Fruit fly (Drosophila melanogaster) whole organism, embryonic: Measurements from ENCODE around the gene nst.
A peak's percentile ranks its signal among the peaks of the same experiment; 100 is the strongest.

Experiments used
- Asciz ChIP-seq: fragments of 200-800 bp; sonication (Bioruptor generic); optimal IDR thresholded peaks from 2 replicates; lab custom pipeline; 2017; ENCODE audit warnings: missing biosample characterization, mild to moderate bottlenecking, missing genetic modification characterization, missing genetic modification reagents
- CG10366 ChIP-seq: fragments of 200-800 bp; sonication (Bioruptor generic); IDR thresholded peaks from 2 replicates; pipeline ENCODE4 v1.3.6; 2022; ENCODE audit warnings: missing biosample characterization, missing genetic modification characterization
- CG12236 ChIP-seq: fragments of 200-800 bp; sonication (Bioruptor generic); optimal IDR thresholded peaks from 2 replicates; lab custom pipeline; 2016; ENCODE audit warnings: missing biosample characterization, missing genetic modification characterization
- CG13624 ChIP-seq: fragments of 200-800 bp; sonication (Bioruptor generic); optimal IDR thresholded peaks from 2 replicates; lab custom pipeline; 2016; ENCODE audit warnings: missing biosample characterization, missing genetic modification characterization
- CG15696 ChIP-seq: fragments of 200-800 bp; sonication (Bioruptor generic); optimal IDR thresholded peaks from 2 replicates; lab custom pipeline; 2019; ENCODE audit warnings: missing biosample characterization, mild to moderate bottlenecking, missing genetic modification characterization, moderate library complexity
- CG16815 ChIP-seq: fragments of 200-800 bp; sonication (Bioruptor generic); optimal IDR thresholded peaks from 3 replicates; lab custom pipeline; 2017; ENCODE audit warnings: missing biosample characterization, mild to moderate bottlenecking, missing genetic modification characterization
- CG17568 ChIP-seq: fragments of 200-800 bp; sonication (Bioruptor generic); optimal IDR thresholded peaks from 2 replicates; lab custom pipeline; 2018; ENCODE audit warnings: missing biosample characterization, mild to moderate bottlenecking, missing genetic modification characterization, moderate library complexity
- CG2120 ChIP-seq: fragments of 200-800 bp; sonication (Bioruptor generic); optimal IDR thresholded peaks from 3 replicates; lab custom pipeline; 2016; ENCODE audit warnings: missing biosample characterization, missing genetic modification characterization
- CG2889 ChIP-seq: fragments of 200-800 bp; sonication (Bioruptor generic); IDR thresholded peaks from 3 replicates; pipeline ENCODE4 v1.3.6; 2022; ENCODE audit warnings: missing biosample characterization, missing genetic modification characterization
- CG31441 ChIP-seq: fragments of 200-800 bp; sonication (Bioruptor generic); IDR thresholded peaks from 2 replicates; pipeline ENCODE4 v1.3.6; 2022; ENCODE audit warnings: missing biosample characterization, missing genetic modification characterization
- CG3281 ChIP-seq: fragments of 200-800 bp; sonication (Bioruptor generic); optimal IDR thresholded peaks from 3 replicates; lab custom pipeline; 2017; ENCODE audit warnings: missing biosample characterization, mild to moderate bottlenecking, missing genetic modification characterization
- CG3726 ChIP-seq: fragments of 200-800 bp; sonication (Bioruptor generic); IDR thresholded peaks from 3 replicates; pipeline ENCODE4, ENCODE4 v1.3.6; 2022; ENCODE audit warnings: missing biosample characterization, missing genetic modification characterization
- CG3838 ChIP-seq: fragments of 200-800 bp; sonication (Bioruptor generic); optimal IDR thresholded peaks from 3 replicates; lab custom pipeline; 2016; ENCODE audit warnings: missing biosample characterization, missing genetic modification characterization
- CG4820 ChIP-seq: fragments of 200-800 bp; sonication (Bioruptor generic); optimal IDR thresholded peaks from 3 replicates; lab custom pipeline; 2016; ENCODE audit warnings: missing biosample characterization, missing genetic modification characterization
- CG6175 ChIP-seq: fragments of 200-800 bp; sonication (Bioruptor generic); IDR thresholded peaks from 3 replicates; pipeline ENCODE4 v1.3.6; 2022; ENCODE audit warnings: missing biosample characterization, missing genetic modification characterization
- CG6254 ChIP-seq: fragments of 200-800 bp; sonication (Bioruptor generic); optimal IDR thresholded peaks from 3 replicates; lab custom pipeline; 2017; ENCODE audit warnings: mild to moderate bottlenecking, missing biosample characterization, missing genetic modification reagents, missing genetic modification characterization
- CG8290 ChIP-seq, 3 experiments: fragments of 200-800 bp; sonication (Bioruptor generic); optimal IDR thresholded peaks; 2 replicates each; lab custom pipeline; 2016 to 2019; ENCODE audit warnings: missing biosample characterization in 3 of 3, missing genetic modification characterization in 3 of 3, mild to moderate bottlenecking in 2 of 3, moderate library complexity in 1 of 3
- CG8478 ChIP-seq: fragments of >200 bp; optimal IDR thresholded peaks from 2 replicates; lab custom pipeline; 2018
- CG8765 ChIP-seq: fragments of 200-800 bp; sonication (Bioruptor generic); IDR thresholded peaks from 2 replicates; pipeline ENCODE4 v1.3.6; 2022; ENCODE audit warnings: missing biosample characterization, missing genetic modification characterization
- Chrac-16 ChIP-seq: fragments of 200-800 bp; sonication (Bioruptor generic); optimal IDR thresholded peaks from 3 replicates; lab custom pipeline; 2016; ENCODE audit warnings: missing biosample characterization, missing genetic modification characterization
- D ChIP-seq, 2 experiments: fragments of 200-800 bp in 1 of 2; fragments of >200 bp in 1 of 2; sonication (Bioruptor generic) in 1 of 2; optimal IDR thresholded peaks; 2 replicates in 1 of 2; 3 replicates in 1 of 2; lab custom pipeline; 2017; ENCODE audit warnings: mild to moderate bottlenecking in 1 of 2, missing biosample characterization in 1 of 2, missing genetic modification characterization in 1 of 2, missing genetic modification reagents in 1 of 2
- Doc2 ChIP-seq: fragments of 200-800 bp; sonication (Bioruptor generic); IDR thresholded peaks from 2 replicates; pipeline ENCODE4 v1.3.6; 2022; ENCODE audit warnings: missing biosample characterization, missing genetic modification characterization
- Fer3 ChIP-seq: fragments of 200-800 bp; sonication (Bioruptor generic); optimal IDR thresholded peaks from 2 replicates; lab custom pipeline; 2018; ENCODE audit warnings: missing biosample characterization, mild to moderate bottlenecking, missing genetic modification characterization, moderate library complexity
- Hr39 ChIP-seq: fragments of >200 bp; optimal IDR thresholded peaks from 2 replicates; lab custom pipeline; 2017
- Hr78 ChIP-seq, 2 experiments: fragments of 200-800 bp in 1 of 2; fragments of >200 bp in 1 of 2; sonication (Bioruptor generic) in 1 of 2; optimal IDR thresholded peaks; 2 replicates each; lab custom pipeline; 2017 to 2019; ENCODE audit warnings: missing biosample characterization in 2 of 2, missing genetic modification characterization in 2 of 2, mild to moderate bottlenecking in 1 of 2, moderate library complexity in 1 of 2
- Poxn ChIP-seq: fragments of 200-800 bp; sonication (Bioruptor generic); IDR thresholded peaks from 2 replicates; pipeline ENCODE4 v1.3.6; 2022; ENCODE audit warnings: missing biosample characterization, missing genetic modification characterization
- Sox100B ChIP-seq: fragments of 200-800 bp; sonication (Bioruptor generic); optimal IDR thresholded peaks from 3 replicates; lab custom pipeline; 2018; ENCODE audit warnings: missing biosample characterization, mild to moderate bottlenecking, missing genetic modification characterization
- Spps ChIP-seq: fragments of 200-800 bp; sonication (Bioruptor generic); optimal IDR thresholded peaks from 2 replicates; lab custom pipeline; 2018; ENCODE audit warnings: missing biosample characterization, mild to moderate bottlenecking, missing genetic modification characterization
- bcd ChIP-seq: fragments of 200-800 bp; sonication (Bioruptor generic); optimal IDR thresholded peaks from 2 replicates; lab custom pipeline; 2017; ENCODE audit warnings: missing biosample characterization, mild to moderate bottlenecking, missing genetic modification characterization
- bowl ChIP-seq: fragments of 200-800 bp; sonication (Bioruptor generic); IDR thresholded peaks from 2 replicates; pipeline ENCODE4 v1.3.6; 2022; ENCODE audit warnings: missing biosample characterization, missing genetic modification characterization
- caup ChIP-seq: fragments of 200-800 bp; sonication (Bioruptor generic); optimal IDR thresholded peaks from 3 replicates; lab custom pipeline; 2017; ENCODE audit warnings: missing biosample characterization, mild to moderate bottlenecking, missing genetic modification characterization, moderate library complexity; ENCODE audit not compliant: severe bottlenecking
- chm ChIP-seq: fragments of 200-800 bp; sonication (Bioruptor generic); IDR thresholded peaks from 2 replicates; pipeline ENCODE4 v1.3.6; 2022; ENCODE audit warnings: missing biosample characterization, missing genetic modification characterization
- corto ChIP-seq: fragments of 200-800 bp; sonication (Bioruptor generic); optimal IDR thresholded peaks from 2 replicates; lab custom pipeline; 2016; ENCODE audit warnings: missing biosample characterization, mild to moderate bottlenecking, missing genetic modification characterization, moderate library complexity
- dan ChIP-seq: fragments of 200-800 bp; sonication (Bioruptor generic); IDR thresholded peaks from 2 replicates; pipeline ENCODE4 v1.3.6; 2022; ENCODE audit warnings: missing biosample characterization, missing genetic modification characterization
- dysf ChIP-seq: fragments of 200-800 bp; sonication (Bioruptor generic); IDR thresholded peaks from 3 replicates; pipeline ENCODE4 v1.3.6; 2022; ENCODE audit warnings: missing biosample characterization, missing genetic modification characterization
- gfzf ChIP-seq: fragments of 200-800 bp; sonication (Bioruptor generic); optimal IDR thresholded peaks from 2 replicates; lab custom pipeline; 2016; ENCODE audit warnings: missing biosample characterization, mild to moderate bottlenecking, missing genetic modification characterization, moderate library complexity
- her ChIP-seq: fragments of 200-800 bp; sonication (Bioruptor generic); optimal IDR thresholded peaks from 2 replicates; lab custom pipeline; 2016; ENCODE audit warnings: missing biosample characterization, missing genetic modification characterization
- inv ChIP-seq: fragments of 200-800 bp; sonication (Bioruptor generic); IDR thresholded peaks from 2 replicates; pipeline ENCODE4 v1.3.6; 2022; ENCODE audit warnings: missing biosample characterization, missing genetic modification characterization; ENCODE audit not compliant: partially characterized antibody
- nerfin-1 ChIP-seq: fragments of 200-800 bp; sonication (Bioruptor generic); optimal IDR thresholded peaks from 3 replicates; lab custom pipeline; 2019; ENCODE audit warnings: missing biosample characterization, mild to moderate bottlenecking, missing genetic modification characterization, moderate library complexity
- pb ChIP-seq: fragments of 200-800 bp; sonication (Bioruptor generic); optimal IDR thresholded peaks from 3 replicates; lab custom pipeline; 2016; ENCODE audit warnings: missing biosample characterization, missing genetic modification characterization
- sc ChIP-seq, 3 experiments: fragments of >200 bp in 2 of 3; fragments of 200-800 bp in 1 of 3; sonication (Bioruptor generic) in 1 of 3; optimal IDR thresholded peaks; 2 replicates in 2 of 3; 3 replicates in 1 of 3; lab custom pipeline; 2017; ENCODE audit warnings: mild to moderate bottlenecking in 1 of 3, missing biosample characterization in 1 of 3, missing genetic modification characterization in 1 of 3, missing genetic modification reagents in 1 of 3
- sens ChIP-seq: fragments of 200-800 bp; sonication (Bioruptor generic); peaks from one replicate; lab custom pipeline; 2016; ENCODE audit warnings: missing biosample characterization, missing genetic modification characterization
- sens-2 ChIP-seq: fragments of 200-800 bp; sonication (Bioruptor generic); IDR thresholded peaks from 2 replicates; pipeline ENCODE4 v1.3.6; 2022; ENCODE audit warnings: missing biosample characterization, missing genetic modification characterization
- shn ChIP-seq: fragments of 200-800 bp; sonication (Bioruptor generic); optimal IDR thresholded peaks from 3 replicates; lab custom pipeline; 2016; ENCODE audit warnings: missing biosample characterization, missing genetic modification characterization
- slou ChIP-seq: fragments of 200-800 bp; sonication (Bioruptor generic); optimal IDR thresholded peaks from 3 replicates; lab custom pipeline; 2016; ENCODE audit warnings: missing biosample characterization, missing genetic modification characterization
- sr ChIP-seq: fragments of 200-800 bp; sonication (Bioruptor generic); IDR thresholded peaks from 3 replicates; pipeline ENCODE4 v1.3.6; 2022; ENCODE audit warnings: missing biosample characterization, missing genetic modification characterization
- twi ChIP-seq: fragments of 200-800 bp; optimal IDR thresholded peaks from 2 replicates; lab custom pipeline; 2019; ENCODE audit warnings: missing biosample characterization, mild to moderate bottlenecking, missing genetic modification characterization, moderate library complexity
- usp ChIP-seq: fragments of >200 bp; optimal IDR thresholded peaks from 2 replicates; lab custom pipeline; 2017; ENCODE audit warnings: missing biosample characterization, missing genetic modification characterization
- zf30C ChIP-seq: fragments of 200-800 bp; sonication (Bioruptor generic); optimal IDR thresholded peaks from 3 replicates; lab custom pipeline; 2018; ENCODE audit warnings: missing biosample characterization, mild to moderate bottlenecking, missing genetic modification characterization

The nst gene

DNA sequence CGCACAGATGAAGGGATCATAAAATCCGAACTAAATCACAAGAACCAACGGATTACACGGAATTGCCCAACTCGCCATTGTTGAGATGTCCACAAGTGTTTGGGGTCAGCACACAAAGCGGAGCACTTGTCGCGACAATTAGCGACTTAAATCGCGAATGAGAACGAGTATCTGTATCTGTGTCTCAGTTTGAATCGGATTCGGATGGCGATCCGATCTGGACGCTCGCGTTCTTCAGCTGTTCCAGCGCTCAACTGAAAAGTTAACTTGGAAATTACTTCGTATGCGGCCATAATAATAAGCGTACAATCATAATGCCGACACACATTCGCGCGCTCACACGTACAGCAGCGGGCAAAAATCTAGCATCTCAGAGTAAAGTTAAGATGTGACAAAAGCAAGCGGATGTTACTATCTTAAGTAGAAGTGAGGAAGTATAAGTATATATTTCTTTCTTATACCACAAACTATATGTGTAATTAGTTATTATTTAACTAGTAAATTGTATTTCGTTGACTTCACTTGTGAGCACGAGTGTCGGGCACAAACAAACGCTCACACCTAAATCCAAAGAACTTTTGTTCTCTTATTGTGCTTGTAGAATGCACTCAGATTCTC lies 39.4 kb downstream of the nst start, which contains the start of gene CG10660:
CG10660 (minus strand) TSS at position 259 of the 618 bp plus-strand sequence.
- TF ChIP-seq dan (GFP tag; lab: Robert Waterston, UW), result no peak
- TF ChIP-seq CG3838 (GFP tag; lab: Kevin White, UChicago), result peak; percentile 57
- TF ChIP-seq usp (GFP tag; lab: Kevin White, UChicago), result no peak
- peak; percentile 84 for TF ChIP-seq Sox100B (GFP tag; lab: Kevin White, UChicago)
- TF ChIP-seq CG6175 (GFP tag; lab: Robert Waterston, UW), result 0 out of 3 replicates have a peak, but pooled peaks have one; percentile 14
- peak; percentile 78 for TF ChIP-seq caup (GFP tag; lab: Kevin White, UChicago)
- TF ChIP-seq zf30C (GFP tag; lab: Kevin White, UChicago), result no peak
- TF ChIP-seq CG3726, result 0 out of 3 replicates have a peak, but pooled peaks have one; percentile 53
- TF ChIP-seq bowl, result peak; percentile 66; the same call in 1 of the 2 replicates
- TF ChIP-seq sens-2 (GFP tag; lab: Robert Waterston, UW), result peak; percentile 68
- TF ChIP-seq twi (tag; lab: Kevin White, UChicago), result peak; percentile 68
- no peak for TF ChIP-seq CG8290 (GFP tag; optimal IDR thresholded peaks at IDR 0.05; lab: Kevin White, UChicago)
- TF ChIP-seq CG8290 (tag; optimal IDR thresholded peaks at IDR 0.05; lab: Kevin White, UChicago), result peak in 1 of 2 experiments; percentile 91
- peak; percentile 69 for TF ChIP-seq Spps
- TF ChIP-seq Chrac-16 (GFP tag; lab: Kevin White, UChicago), result peak; percentile 74
- TF ChIP-seq CG15696 (tag; lab: Kevin White, UChicago), result peak; percentile 12
- peak; percentile 87 for TF ChIP-seq CG4820
- TF ChIP-seq Doc2 (GFP tag; lab: Robert Waterston, UW), result no peak
- TF ChIP-seq CG12236 (GFP tag; lab: Kevin White, UChicago), result peak; percentile 46
- peak; percentile 89 for TF ChIP-seq CG6254 (GFP tag; lab: Kevin White, UChicago)
- TF ChIP-seq inv (GFP tag; lab: Robert Waterston, UW), result no peak
- peak; percentile 94 for TF ChIP-seq sens (GFP tag; lab: Kevin White, UChicago)
- TF ChIP-seq CG2889 (GFP tag; lab: Robert Waterston, UW), result peak; percentile 83
- peak; percentile 22 for TF ChIP-seq shn (GFP tag; lab: Kevin White, UChicago)
- peak; percentile 81 for TF ChIP-seq Fer3 (tag; lab: Kevin White, UChicago)
- peak; percentile 88 for TF ChIP-seq CG10366 (GFP tag; lab: Robert Waterston, UW)
- no peak for TF ChIP-seq sc (optimal IDR thresholded peaks at IDR 0.05; lab: Kevin White, UChicago)
- TF ChIP-seq sc (GFP tag; optimal IDR thresholded peaks at IDR 0.05; lab: Kevin White, UChicago), result peak; percentile 85
- TF ChIP-seq her, result peak; percentile 41
- TF ChIP-seq CG8765 (GFP tag; lab: Robert Waterston, UW), result peak; percentile 42; the same call in 1 of the 2 replicates
- no peak for TF ChIP-seq D (optimal IDR thresholded peaks at IDR 0.05; lab: Kevin White, UChicago)
- TF ChIP-seq D (GFP tag; optimal IDR thresholded peaks at IDR 0.05; lab: Kevin White, UChicago), result peak; percentile 88
- peak; percentile 83 for TF ChIP-seq corto (GFP tag; lab: Kevin White, UChicago)
- TF ChIP-seq CG3281 (GFP tag; lab: Kevin White, UChicago), result peak; percentile 80
- TF ChIP-seq pb (GFP tag; lab: Kevin White, UChicago), result peak; percentile 45
- peak; percentile 85 for TF ChIP-seq CG2120
- no peak for TF ChIP-seq gfzf (GFP tag; lab: Kevin White, UChicago)
- TF ChIP-seq Asciz (GFP tag; lab: Kevin White, UChicago), result peak; percentile 91
- TF ChIP-seq Hr78 (GFP tag; optimal IDR thresholded peaks at IDR 0.05; lab: Kevin White, UChicago), result peak in 1 of 2 experiments; percentile 67
- peak; percentile 82 for TF ChIP-seq CG17568 (GFP tag; lab: Kevin White, UChicago)
- TF ChIP-seq CG16815 (GFP tag; lab: Kevin White, UChicago), result peak; percentile 68
- peak; percentile 89 for TF ChIP-seq bcd
- TF ChIP-seq CG13624 (GFP tag; lab: Kevin White, UChicago), result peak; percentile 8
- no peak for TF ChIP-seq sr (GFP tag; lab: Robert Waterston, UW)
- TF ChIP-seq chm, result peak; percentile 91
- TF ChIP-seq nerfin-1 (tag; lab: Kevin White, UChicago), result peak; percentile 70
- peak; percentile 93 for TF ChIP-seq CG31441 (GFP tag; lab: Robert Waterston, UW)
- no peak for TF ChIP-seq Hr39 (lab: Kevin White, UChicago)
- TF ChIP-seq CG8478 (lab: Kevin White, UChicago), result no peak
- no peak for TF ChIP-seq slou
- TF ChIP-seq Poxn (GFP tag; lab: Robert Waterston, UW), result no peak
- peak; percentile 89 for TF ChIP-seq dysf
